Fruit fly (Drosophila melanogaster) whole organism, pupa: ENCODE results near the gene CG9302.

Source experiments
- CG10348 ChIP-seq: fragments of 200-800 bp; sonication (Bioruptor generic); IDR thresholded peaks from 2 replicates; pipeline ENCODE4 v1.3.6; 2022; ENCODE audit warnings: missing biosample characterization, missing genetic modification characterization
- CG12605 ChIP-seq: fragments of 200-800 bp; sonication (Bioruptor generic); IDR thresholded peaks from 2 replicates; pipeline ENCODE4 v1.3.6; 2022; ENCODE audit warnings: missing biosample characterization, missing genetic modification characterization
- CG13204 ChIP-seq: fragments of 200-800 bp; sonication (Bioruptor generic); optimal IDR thresholded peaks from 2 replicates; lab custom pipeline; 2018; ENCODE audit warnings: missing biosample characterization, mild to moderate bottlenecking, missing genetic modification characterization, moderate library complexity
- CG14655 ChIP-seq: fragments of 200-800 bp; sonication (Bioruptor generic); optimal IDR thresholded peaks from 3 replicates; lab custom pipeline; 2017; ENCODE audit warnings: mild to moderate bottlenecking, missing biosample characterization, missing genetic modification reagents, missing genetic modification characterization
- CG15710 ChIP-seq: fragments of 200-800 bp; sonication (Bioruptor generic); optimal IDR thresholded peaks from 2 replicates; lab custom pipeline; 2018; ENCODE audit warnings: missing biosample characterization, mild to moderate bottlenecking, missing genetic modification characterization, moderate library complexity
- CG17806 ChIP-seq: fragments of 200-800 bp; sonication (Bioruptor generic); optimal IDR thresholded peaks from 2 replicates; lab custom pipeline; 2018; ENCODE audit warnings: missing biosample characterization, mild to moderate bottlenecking, missing genetic modification characterization, moderate library complexity
- CG32121 ChIP-seq: fragments of 200-800 bp; sonication (Bioruptor generic); IDR thresholded peaks from 2 replicates; pipeline ENCODE4 v1.3.6; 2022; ENCODE audit warnings: missing biosample characterization, missing genetic modification characterization
- CG34367 ChIP-seq: fragments of 200-800 bp; sonication (Bioruptor generic); optimal IDR thresholded peaks from 2 replicates; lab custom pipeline; 2018; ENCODE audit warnings: missing biosample characterization, mild to moderate bottlenecking, missing genetic modification characterization
- CG4496 ChIP-seq: fragments of 200-800 bp; sonication (Bioruptor generic); IDR thresholded peaks from 3 replicates; pipeline ENCODE4 v1.3.6; 2022; ENCODE audit warnings: missing biosample characterization, missing genetic modification characterization
- CG8159 ChIP-seq: fragments of 200-800 bp; sonication (Bioruptor generic); optimal IDR thresholded peaks from 3 replicates; lab custom pipeline; 2018; ENCODE audit warnings: missing biosample characterization, mild to moderate bottlenecking, missing genetic modification characterization, moderate library complexity
- CG8301 ChIP-seq: fragments of 200-800 bp; sonication (Bioruptor generic); optimal IDR thresholded peaks from 2 replicates; lab custom pipeline; 2018; ENCODE audit warnings: missing biosample characterization, mild to moderate bottlenecking, missing genetic modification characterization
- CG9948 ChIP-seq: fragments of 200-800 bp; sonication (Bioruptor generic); optimal IDR thresholded peaks from 2 replicates; lab custom pipeline; 2018; ENCODE audit warnings: missing biosample characterization, mild to moderate bottlenecking, missing genetic modification characterization, moderate library complexity
- D1 ChIP-seq: fragments of 200-800 bp; sonication (Bioruptor generic); optimal IDR thresholded peaks from 2 replicates; lab custom pipeline; 2018; ENCODE audit warnings: missing biosample characterization, mild to moderate bottlenecking, missing genetic modification characterization, moderate library complexity
- EcR ChIP-seq: fragments of 200-800 bp; sonication (Bioruptor generic); optimal IDR thresholded peaks from 3 replicates; lab custom pipeline; 2019; ENCODE audit warnings: missing biosample characterization, missing genetic modification characterization, mild to moderate bottlenecking, moderate library complexity, missing genetic modification reagents
- Ets98B ChIP-seq: fragments of 200-800 bp; sonication (Bioruptor generic); IDR thresholded peaks from 2 replicates; pipeline ENCODE4 v1.3.6; 2022; ENCODE audit warnings: missing biosample characterization, missing genetic modification characterization
- Pif1A ChIP-seq: fragments of 200-800 bp; sonication (Bioruptor generic); optimal IDR thresholded peaks from 3 replicates; lab custom pipeline; 2016; ENCODE audit warnings: missing biosample characterization, missing genetic modification characterization
- Pif1B ChIP-seq: fragments of 200-800 bp; sonication (Bioruptor generic); optimal IDR thresholded peaks from 3 replicates; lab custom pipeline; 2016; ENCODE audit warnings: missing biosample characterization, missing genetic modification characterization
- Snoo ChIP-seq: fragments of 200-800 bp; sonication (Bioruptor generic); optimal IDR thresholded peaks from 3 replicates; lab custom pipeline; 2017; ENCODE audit warnings: missing biosample characterization, mild to moderate bottlenecking, missing genetic modification characterization, inconsistent platforms
- fd96Ca ChIP-seq: fragments of 200-800 bp; sonication (Bioruptor generic); IDR thresholded peaks from 3 replicates; pipeline ENCODE4 v1.3.6; 2022; ENCODE audit warnings: missing biosample characterization, missing genetic modification characterization
- gl ChIP-seq: fragments of 200-800 bp; sonication (Bioruptor generic); optimal IDR thresholded peaks from 2 replicates; lab custom pipeline; 2018; ENCODE audit warnings: missing biosample characterization, mild to moderate bottlenecking, missing genetic modification characterization
- rn ChIP-seq: fragments of 200-800 bp; sonication (Bioruptor generic); IDR thresholded peaks from 2 replicates; pipeline ENCODE4 v1.3.6; 2022; ENCODE audit warnings: missing biosample characterization, missing genetic modification characterization

Gene CG9302

dm6 chr2L:13367378-13367777 is 11.0 kb downstream of the CG9302 start, which contains the start of gene Tap42:
Tap42 (plus strand) TSS chr2L:13367617.
- TF ChIP-seq rn: no peak
- TF ChIP-seq CG13204: no peak
- no peak for TF ChIP-seq CG32121
- TF ChIP-seq Pif1A (GFP tag; lab: Kevin White, UChicago): no peak
- no peak for TF ChIP-seq Ets98B (GFP tag; lab: Robert Waterston, UW)
- no peak for TF ChIP-seq Pif1B (GFP tag; lab: Kevin White, UChicago)
- no peak for TF ChIP-seq Snoo (tag; lab: Kevin White, UChicago)
- no peak for TF ChIP-seq EcR
- no peak for TF ChIP-seq CG15710 (tag; lab: Kevin White, UChicago)
- TF ChIP-seq CG17806 (tag; lab: Kevin White, UChicago): no peak
- no peak for TF ChIP-seq fd96Ca
- no peak for TF ChIP-seq CG8159 (tag; lab: Kevin White, UChicago)
- no peak for TF ChIP-seq D1 (tag; lab: Kevin White, UChicago)
- TF ChIP-seq CG14655 (GFP tag; lab: Kevin White, UChicago): no peak
- no peak for TF ChIP-seq CG4496 (GFP tag; lab: Robert Waterston, UW)
- no peak for TF ChIP-seq CG9948 (tag; lab: Kevin White, UChicago)
- TF ChIP-seq CG8301 (tag; lab: Kevin White, UChicago): no peak
- TF ChIP-seq, all 21 proteins: peak for 0

dm6 chr2L:13366109-13366747 is 12.1 kb downstream of the CG9302 start, which contains the start of the genes Nnp-1 and Grx3:
Nnp-1 (minus strand) TSS chr2L:13366189.
Grx3 (plus strand) TSS chr2L:13366447.
- TF ChIP-seq Snoo (tag; lab: Kevin White, UChicago) (peak; percentile 3), CG9948 (tag; lab: Kevin White, UChicago) (peak; percentile 39), CG4496 (GFP tag; lab: Robert Waterston, UW) (no peak), CG34367 (no peak), Ets98B (GFP tag; lab: Robert Waterston, UW) (no peak), CG32121 (0 out of 2 replicates have a peak, but pooled peaks have one; percentile 35), gl (tag; lab: Kevin White, UChicago) (no peak), rn (0 out of 2 replicates have a peak, but pooled peaks have one; percentile 13), CG8159 (tag; lab: Kevin White, UChicago) (peak; percentile 44), CG17806 (tag; lab: Kevin White, UChicago) (no peak), Pif1B (GFP tag; lab: Kevin White, UChicago) (no peak), CG10348 (GFP tag; lab: Robert Waterston, UW) (no peak), fd96Ca (no peak), D1 (tag; lab: Kevin White, UChicago) (peak; percentile 30), CG15710 (tag; lab: Kevin White, UChicago) (no peak), Pif1A (GFP tag; lab: Kevin White, UChicago) (no peak), CG8301 (tag; lab: Kevin White, UChicago) (no peak), CG14655 (GFP tag; lab: Kevin White, UChicago) (no peak), EcR (no peak), CG13204 (no peak), CG12605 (GFP tag; lab: Robert Waterston, UW) (no peak)

- TF ChIP-seq CG12605 (GFP tag; lab: Robert Waterston, UW) (no peak), gl (tag; lab: Kevin White, UChicago) (no peak), Pif1A (GFP tag; lab: Kevin White, UChicago) (no peak), CG34367 (no peak), rn (no peak), Snoo (tag; lab: Kevin White, UChicago) (no peak), CG10348 (GFP tag; lab: Robert Waterston, UW) (no peak), CG8301 (tag; lab: Kevin White, UChicago) (no peak), CG9948 (tag; lab: Kevin White, UChicago) (no peak), CG14655 (GFP tag; lab: Kevin White, UChicago) (no peak), CG8159 (tag; lab: Kevin White, UChicago) (no peak), CG15710 (tag; lab: Kevin White, UChicago) (no peak)
Observed at dm6 chr2L:13362953-13363352, 15.4 kb downstream of the CG9302 start.

- TF ChIP-seq CG15710 (tag; lab: Kevin White, UChicago): no peak
- no peak for TF ChIP-seq CG9948 (tag; lab: Kevin White, UChicago)
- no peak for TF ChIP-seq CG10348 (GFP tag; lab: Robert Waterston, UW)
- no peak for TF ChIP-seq rn
- no peak for TF ChIP-seq CG4496 (GFP tag; lab: Robert Waterston, UW)
- TF ChIP-seq CG8301 (tag; lab: Kevin White, UChicago): no peak
- TF ChIP-seq Pif1B (GFP tag; lab: Kevin White, UChicago): no peak
- no peak for TF ChIP-seq CG13204
- no peak for TF ChIP-seq CG32121
- no peak for TF ChIP-seq CG14655 (GFP tag; lab: Kevin White, UChicago)
- no peak for TF ChIP-seq CG12605 (GFP tag; lab: Robert Waterston, UW)
- no peak for TF ChIP-seq gl (tag; lab: Kevin White, UChicago)
- TF ChIP-seq Pif1A (GFP tag; lab: Kevin White, UChicago): no peak
- TF ChIP-seq CG17806 (tag; lab: Kevin White, UChicago): no peak
- TF ChIP-seq fd96Ca: no peak
- no peak for TF ChIP-seq Ets98B (GFP tag; lab: Robert Waterston, UW)
- TF ChIP-seq CG34367: no peak
Observed at dm6 chr2L:13361465-13361864, 16.9 kb downstream of the CG9302 start, which contains the start of gene CG9377. CG9377 (minus strand) TSS chr2L:13361565.

- TF ChIP-seq rn: no peak
- TF ChIP-seq CG8301 (tag; lab: Kevin White, UChicago): no peak
- TF ChIP-seq Pif1B (GFP tag; lab: Kevin White, UChicago): no peak
- TF ChIP-seq CG4496 (GFP tag; lab: Robert Waterston, UW): no peak
- TF ChIP-seq CG15710 (tag; lab: Kevin White, UChicago): no peak
- TF ChIP-seq CG8159 (tag; lab: Kevin White, UChicago): no peak
- TF ChIP-seq CG17806 (tag; lab: Kevin White, UChicago): no peak
- no peak for TF ChIP-seq CG12605 (GFP tag; lab: Robert Waterston, UW)
- TF ChIP-seq CG10348 (GFP tag; lab: Robert Waterston, UW): no peak
- no peak for TF ChIP-seq CG32121
- no peak for TF ChIP-seq Pif1A (GFP tag; lab: Kevin White, UChicago)
- TF ChIP-seq gl (tag; lab: Kevin White, UChicago): no peak
Observed at dm6 chr2L:13354580-13355347, 23.6 kb downstream of the CG9302 start, which contains the start of gene CG9395. CG9395 (minus strand) TSS chr2L:13355073.
